Worm (Caenorhabditis elegans): ENCODE measurements around the gene Y38F1A.2.

DNA sequence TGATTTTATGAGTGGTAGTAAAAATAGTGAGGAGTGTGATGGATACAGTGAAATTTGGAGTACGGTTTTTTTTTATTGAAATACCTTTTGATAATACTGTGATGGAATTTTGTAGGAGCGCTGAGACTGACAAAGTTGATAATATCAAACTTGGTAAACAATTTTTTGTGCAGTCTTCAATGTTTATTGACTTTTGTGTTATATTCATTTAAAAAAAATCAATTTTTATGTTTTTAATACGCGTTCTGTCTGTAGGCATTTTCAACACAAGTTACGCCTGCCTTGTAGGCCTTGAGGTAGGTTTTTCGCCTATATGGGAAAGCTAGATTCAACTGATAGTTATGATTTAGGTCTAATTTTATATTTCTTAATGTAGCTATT is 50.1 kb downstream of the Y38F1A.2 start:
- TF ChIP-seq mep-1 (tag; optimal IDR thresholded peaks at IDR 0.05) = no peak
- no peak for TF ChIP-seq nhr-237 (tag; optimal IDR thresholded peaks at IDR 0.05)
- TF ChIP-seq nhr-12 (tag; optimal IDR thresholded peaks at IDR 0.05) = no peak
- no peak for TF ChIP-seq mab-5 (tag; optimal IDR thresholded peaks at IDR 0.05)
- TF ChIP-seq lin-13 (tag; optimal IDR thresholded peaks at IDR 0.05) = no peak
- no peak for TF ChIP-seq drap-1 (GFP tag; optimal IDR thresholded peaks at IDR 0.05)
- TF ChIP-seq elt-1 (tag; optimal IDR thresholded peaks at IDR 0.05; ENCODE audit: borderline replicate concordance, insufficient read depth) = no peak
- TF ChIP-seq unc-120 (tag; optimal IDR thresholded peaks at IDR 0.05; ENCODE audit: poor library complexity, severe bottlenecking) = no peak
- no peak for TF ChIP-seq pha-4 (tag; optimal IDR thresholded peaks at IDR 0.05)
